Fruit fly (Drosophila melanogaster) whole organism, prepupa: ENCODE results near the gene Hsp70Ba.

Experiments
- Blimp-1 ChIP-seq: fragments of 200-800 bp; sonication (Bioruptor generic); optimal IDR thresholded peaks from 3 replicates; lab custom pipeline; 2017; ENCODE audit warnings: missing biosample characterization, missing genetic modification characterization, mild to moderate bottlenecking, moderate library complexity, missing genetic modification reagents
- CG10631 ChIP-seq: fragments of 200-800 bp; sonication (Bioruptor generic); optimal IDR thresholded peaks from 2 replicates; lab custom pipeline; 2016; ENCODE audit warnings: missing biosample characterization, missing genetic modification characterization
- CG10669 ChIP-seq: fragments of 200-800 bp; sonication (Bioruptor generic); optimal IDR thresholded peaks from 3 replicates; lab custom pipeline; 2018; ENCODE audit warnings: missing biosample characterization, mild to moderate bottlenecking, missing genetic modification characterization, moderate library complexity
- CG11294 ChIP-seq: fragments of 200-800 bp; sonication (Bioruptor generic); IDR thresholded peaks from 2 replicates; pipeline ENCODE4 v1.3.6; 2022; ENCODE audit warnings: missing biosample characterization, missing genetic modification characterization
- CG11902 ChIP-seq: fragments of 200-800 bp; sonication (Bioruptor generic); optimal IDR thresholded peaks from 3 replicates; lab custom pipeline; 2016; ENCODE audit warnings: missing biosample characterization, missing genetic modification characterization
- CG15336 ChIP-seq: fragments of 200-800 bp; sonication (Bioruptor generic); IDR thresholded peaks from 2 replicates; pipeline ENCODE4 v1.3.6; 2022; ENCODE audit warnings: missing biosample characterization, missing genetic modification characterization
- CG1621 ChIP-seq: fragments of 200-800 bp; sonication (Bioruptor generic); optimal IDR thresholded peaks from 3 replicates; lab custom pipeline; 2018; ENCODE audit warnings: missing biosample characterization, mild to moderate bottlenecking, missing genetic modification characterization
- CG16779 ChIP-seq: fragments of 200-800 bp; sonication (Bioruptor generic); optimal IDR thresholded peaks from 3 replicates; lab custom pipeline; 2017; ENCODE audit warnings: missing biosample characterization, mild to moderate bottlenecking, missing genetic modification characterization
- CG3032 ChIP-seq: fragments of 200-800 bp; optimal IDR thresholded peaks from 2 replicates; lab custom pipeline; 2019; ENCODE audit warnings: missing biosample characterization, mild to moderate bottlenecking, missing genetic modification characterization, moderate library complexity
- CG31627 ChIP-seq: fragments of 200-800 bp; sonication (Bioruptor generic); optimal IDR thresholded peaks from 3 replicates; lab custom pipeline; 2016; ENCODE audit warnings: missing biosample characterization, missing genetic modification characterization
- CG34406 ChIP-seq: fragments of 200-800 bp; sonication (Bioruptor generic); optimal IDR thresholded peaks from 3 replicates; lab custom pipeline; 2016; ENCODE audit warnings: missing biosample characterization, missing genetic modification characterization
- CG3919 ChIP-seq: fragments of 200-800 bp; sonication (Bioruptor generic); optimal IDR thresholded peaks from 3 replicates; lab custom pipeline; 2016; ENCODE audit warnings: missing biosample characterization, missing genetic modification characterization
- CG4318 ChIP-seq: fragments of 200-800 bp; sonication (Bioruptor generic); optimal IDR thresholded peaks from 3 replicates; lab custom pipeline; 2017; ENCODE audit warnings: missing biosample characterization, mild to moderate bottlenecking, missing genetic modification characterization
- CG6163 ChIP-seq: fragments of 200-800 bp; sonication (Bioruptor generic); IDR thresholded peaks from 3 replicates; pipeline ENCODE4 v1.3.6; 2022; ENCODE audit warnings: missing biosample characterization, missing genetic modification characterization
- CG6276 ChIP-seq: fragments of 200-800 bp; sonication (Bioruptor generic); optimal IDR thresholded peaks from 2 replicates; lab custom pipeline; 2017; ENCODE audit warnings: missing biosample characterization, mild to moderate bottlenecking, missing genetic modification characterization
- CG6808 ChIP-seq: fragments of 200-800 bp; sonication (Bioruptor generic); optimal IDR thresholded peaks from 3 replicates; lab custom pipeline; 2017; ENCODE audit warnings: missing biosample characterization, missing genetic modification characterization, mild to moderate bottlenecking, moderate library complexity, missing genetic modification reagents
- CG6854 ChIP-seq: fragments of 200-800 bp; sonication (Bioruptor generic); optimal IDR thresholded peaks from 2 replicates; lab custom pipeline; 2017; ENCODE audit warnings: missing biosample characterization, mild to moderate bottlenecking, missing genetic modification characterization
- CG7368 ChIP-seq: fragments of 200-800 bp; sonication (Bioruptor generic); optimal IDR thresholded peaks from 3 replicates; lab custom pipeline; 2016; ENCODE audit warnings: missing biosample characterization, missing genetic modification characterization
- CG8319 ChIP-seq: fragments of 200-800 bp; sonication (Bioruptor generic); optimal IDR thresholded peaks from 3 replicates; lab custom pipeline; 2016; ENCODE audit warnings: missing biosample characterization, missing genetic modification characterization
- CG8632 ChIP-seq: fragments of 200-800 bp; sonication (Bioruptor generic); optimal IDR thresholded peaks from 3 replicates; lab custom pipeline; 2016; ENCODE audit warnings: missing biosample characterization, missing genetic modification characterization
- Eip78C ChIP-seq: fragments of 200-800 bp; sonication (Bioruptor generic); peaks from one replicate; lab custom pipeline; 2016; ENCODE audit warnings: missing biosample characterization, missing genetic modification characterization
- Eip93F ChIP-seq: fragments of 200-800 bp; sonication (Bioruptor generic); optimal IDR thresholded peaks from 2 replicates; lab custom pipeline; 2016; ENCODE audit warnings: missing biosample characterization, mild to moderate bottlenecking, missing genetic modification characterization
- Ets21C ChIP-seq: fragments of 200-800 bp; sonication (Bioruptor generic); optimal IDR thresholded peaks from 3 replicates; lab custom pipeline; 2016; ENCODE audit warnings: missing biosample characterization, missing genetic modification characterization
- Ets96B ChIP-seq: fragments of 200-800 bp; optimal IDR thresholded peaks from 2 replicates; lab custom pipeline; 2019; ENCODE audit warnings: missing biosample characterization, mild to moderate bottlenecking, missing genetic modification characterization, moderate library complexity
- Hr38 ChIP-seq: sonication (Bioruptor generic); optimal IDR thresholded peaks from 2 replicates; lab custom pipeline; 2016; ENCODE audit warnings: missing biosample characterization, missing genetic modification characterization
- Hr39 ChIP-seq: fragments of 200-800 bp; sonication (Bioruptor generic); optimal IDR thresholded peaks from 2 replicates; lab custom pipeline; 2016; ENCODE audit warnings: missing biosample characterization, missing genetic modification characterization
- Lpt ChIP-seq: fragments of 200-800 bp; sonication (Bioruptor generic); optimal IDR thresholded peaks from 3 replicates; lab custom pipeline; 2016; ENCODE audit warnings: missing biosample characterization, missing genetic modification characterization
- Met ChIP-seq: fragments of 200-800 bp; sonication (Bioruptor generic); optimal IDR thresholded peaks from 3 replicates; lab custom pipeline; 2016; ENCODE audit warnings: missing biosample characterization, missing genetic modification characterization
- OdsH ChIP-seq: fragments of 200-800 bp; sonication (Bioruptor generic); optimal IDR thresholded peaks from 3 replicates; lab custom pipeline; 2016; ENCODE audit warnings: missing biosample characterization, missing genetic modification characterization
- Smox ChIP-seq: fragments of 200-800 bp; sonication (Bioruptor generic); optimal IDR thresholded peaks from 3 replicates; lab custom pipeline; 2016; ENCODE audit warnings: missing biosample characterization, missing genetic modification characterization
- Sox102F ChIP-seq: fragments of 200-800 bp; sonication (Bioruptor generic); optimal IDR thresholded peaks from 2 replicates; lab custom pipeline; 2016; ENCODE audit warnings: missing biosample characterization, mild to moderate bottlenecking, missing genetic modification characterization
- Sox14 ChIP-seq: fragments of 200-800 bp; sonication (Bioruptor generic); optimal IDR thresholded peaks from 3 replicates; lab custom pipeline; 2016; ENCODE audit warnings: missing biosample characterization, missing genetic modification characterization
- Sox15 ChIP-seq: fragments of 200-800 bp; sonication (Bioruptor generic); optimal IDR thresholded peaks from 3 replicates; lab custom pipeline; 2016; ENCODE audit warnings: missing biosample characterization, missing genetic modification characterization
- achi ChIP-seq: fragments of 200-800 bp; sonication (Bioruptor generic); optimal IDR thresholded peaks from 3 replicates; lab custom pipeline; 2016; ENCODE audit warnings: missing biosample characterization, missing genetic modification characterization
- acj6 ChIP-seq: fragments of 200-800 bp; sonication (Bioruptor generic); optimal IDR thresholded peaks from 3 replicates; lab custom pipeline; 2016; ENCODE audit warnings: missing biosample characterization, missing genetic modification characterization
- dac ChIP-seq: fragments of 200-800 bp; sonication (Bioruptor generic); optimal IDR thresholded peaks from 2 replicates; lab custom pipeline; 2017; ENCODE audit warnings: missing biosample characterization, mild to moderate bottlenecking, missing genetic modification characterization
- dsx ChIP-seq: fragments of 200-800 bp; optimal IDR thresholded peaks from 3 replicates; lab custom pipeline; 2019; ENCODE audit warnings: missing biosample characterization, mild to moderate bottlenecking, missing genetic modification characterization, moderate library complexity; ENCODE audit not compliant: poor library complexity, severe bottlenecking
- esn ChIP-seq: fragments of 200-800 bp; sonication (Bioruptor generic); optimal IDR thresholded peaks from 2 replicates; lab custom pipeline; 2016; ENCODE audit warnings: missing biosample characterization, mild to moderate bottlenecking, missing genetic modification characterization, moderate library complexity
- fkh ChIP-seq: fragments of 200-800 bp; sonication (Bioruptor generic); optimal IDR thresholded peaks from 3 replicates; lab custom pipeline; 2017; ENCODE audit warnings: missing biosample characterization, mild to moderate bottlenecking, missing genetic modification characterization, moderate library complexity
- pdm3 ChIP-seq: fragments of 200-800 bp; sonication (Bioruptor generic); optimal IDR thresholded peaks from 3 replicates; lab custom pipeline; 2016; ENCODE audit warnings: missing biosample characterization, missing genetic modification characterization
- spab ChIP-seq: fragments of 200-800 bp; sonication (Bioruptor generic); optimal IDR thresholded peaks from 2 replicates; lab custom pipeline; 2017; ENCODE audit warnings: missing biosample characterization, mild to moderate bottlenecking, missing genetic modification characterization, missing genetic modification reagents
- ss ChIP-seq, 2 experiments: fragments of 200-800 bp; sonication (Bioruptor generic); optimal IDR thresholded peaks; 2 replicates in 1 of 2; 3 replicates in 1 of 2; lab custom pipeline; 2017 to 2018; ENCODE audit warnings: mild to moderate bottlenecking in 2 of 2, missing biosample characterization in 2 of 2, missing genetic modification characterization in 2 of 2, moderate library complexity in 1 of 2
- svp ChIP-seq: fragments of 200-800 bp; sonication (Bioruptor generic); peaks from one replicate; lab custom pipeline; 2016; ENCODE audit warnings: missing biosample characterization, missing genetic modification characterization
- topi ChIP-seq: fragments of 200-800 bp; sonication (Bioruptor generic); optimal IDR thresholded peaks from 3 replicates; lab custom pipeline; 2016; ENCODE audit warnings: missing biosample characterization, missing genetic modification characterization
- vri ChIP-seq: fragments of 200-800 bp; sonication (Bioruptor generic); optimal IDR thresholded peaks from 3 replicates; lab custom pipeline; 2016; ENCODE audit warnings: missing biosample characterization, mild to moderate bottlenecking, missing genetic modification characterization

Hsp70Ba gene

DNA sequence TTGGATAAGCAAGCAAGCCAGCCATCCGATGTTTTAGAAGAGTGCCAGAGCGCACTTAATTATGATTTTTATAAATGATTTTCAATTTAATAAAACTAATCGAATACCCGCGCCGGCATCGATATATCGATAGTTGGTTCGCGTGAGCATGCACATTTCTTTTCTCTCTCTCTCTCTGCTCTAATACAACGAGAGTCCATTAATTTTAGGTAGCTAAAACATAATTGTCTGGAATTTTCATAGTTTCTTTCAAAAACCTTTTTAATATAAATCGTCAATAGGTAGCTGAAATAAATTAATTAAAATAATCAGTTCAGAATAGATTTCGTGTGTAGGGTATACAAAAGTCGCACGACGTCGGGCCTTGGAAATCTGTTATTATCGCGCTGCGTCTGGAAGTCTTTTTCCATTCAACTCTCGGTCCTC is 18.7 kb downstream of the Hsp70Ba start, which contains the start of gene CG18549 (continued):
- TF ChIP-seq Hr38 (peak; percentile 97), Lpt (peak; percentile 100), vri (GFP tag; lab: Kevin White, UChicago) (peak; percentile 100), spab (GFP tag; lab: Kevin White, UChicago) (peak; percentile 100), CG10631 (GFP tag; lab: Kevin White, UChicago) (peak; percentile 100), CG31627 (GFP tag; lab: Kevin White, UChicago) (peak; percentile 100), Smox (GFP tag; lab: Kevin White, UChicago) (peak; percentile 100), Eip78C (GFP tag; lab: Kevin White, UChicago) (peak; percentile 100), pdm3 (GFP tag; lab: Kevin White, UChicago) (peak; percentile 100), CG8319 (GFP tag; lab: Kevin White, UChicago) (peak; percentile 99), CG10669 (GFP tag; lab: Kevin White, UChicago) (peak; percentile 100), Hr39 (GFP tag; lab: Kevin White, UChicago) (peak; percentile 100), ss (GFP tag; optimal IDR thresholded peaks at IDR 0.05; lab: Kevin White, UChicago) (peak; percentile 100), esn (GFP tag; lab: Kevin White, UChicago) (peak; percentile 100), CG34406 (GFP tag; lab: Kevin White, UChicago) (peak; percentile 100), dac (peak; percentile 100), acj6 (peak; percentile 100), CG3032 (peak; percentile 100), dsx (GFP tag; lab: Kevin White, UChicago) (peak; percentile 100), Ets96B (tag; lab: Kevin White, UChicago) (peak; percentile 100), achi (GFP tag; lab: Kevin White, UChicago) (peak; percentile 99), CG1621 (tag; lab: Kevin White, UChicago) (peak; percentile 100), CG3919 (GFP tag; lab: Kevin White, UChicago) (peak; percentile 100), CG6854 (GFP tag; lab: Kevin White, UChicago) (peak; percentile 100), Sox102F (GFP tag; lab: Kevin White, UChicago) (peak; percentile 100), Eip93F (GFP tag; lab: Kevin White, UChicago) (peak; percentile 100), CG8632 (GFP tag; lab: Kevin White, UChicago) (peak; percentile 100), CG6163 (GFP tag; lab: Robert Waterston, UW) (peak; percentile 100), fkh (peak; percentile 94), CG11902 (GFP tag; lab: Kevin White, UChicago) (peak; percentile 99), OdsH (GFP tag; lab: Kevin White, UChicago) (peak; percentile 100), Ets21C (peak; percentile 99), svp (GFP tag; lab: Kevin White, UChicago) (peak; percentile 100)

DNA sequence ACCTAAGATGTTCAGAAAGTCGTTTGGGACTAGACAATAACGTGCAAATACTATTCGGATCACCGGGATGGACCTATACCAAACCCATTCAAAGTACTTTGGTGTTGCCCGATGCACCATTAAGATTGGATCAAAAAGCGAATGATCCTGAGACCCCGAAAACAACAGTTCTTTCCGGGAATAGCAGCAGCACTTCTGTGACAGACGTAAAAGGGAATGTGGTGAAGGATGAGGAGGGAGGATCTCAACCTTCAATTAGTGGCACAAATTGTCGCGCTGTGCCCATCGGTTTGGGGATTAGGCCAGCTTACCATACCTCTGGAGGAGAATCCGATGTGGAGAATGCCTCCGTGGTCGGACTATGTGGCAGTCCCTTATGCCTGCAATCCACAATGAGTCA is 19.2 kb downstream of the Hsp70Ba start:
- TF ChIP-seq CG6808 (GFP tag; lab: Kevin White, UChicago) = no peak
- no peak for TF ChIP-seq CG6276 (GFP tag; lab: Kevin White, UChicago)
- TF ChIP-seq Hr39 (GFP tag; lab: Kevin White, UChicago) = no peak
- TF ChIP-seq Eip78C (GFP tag; lab: Kevin White, UChicago) = no peak
- no peak for TF ChIP-seq achi (GFP tag; lab: Kevin White, UChicago)
- TF ChIP-seq CG15336 (GFP tag; lab: Robert Waterston, UW) = no peak
- TF ChIP-seq CG16779 = no peak
- TF ChIP-seq topi = no peak
- no peak for TF ChIP-seq CG7368
- TF ChIP-seq fkh = no peak
- TF ChIP-seq, all 60 proteins: peak for 0

DNA sequence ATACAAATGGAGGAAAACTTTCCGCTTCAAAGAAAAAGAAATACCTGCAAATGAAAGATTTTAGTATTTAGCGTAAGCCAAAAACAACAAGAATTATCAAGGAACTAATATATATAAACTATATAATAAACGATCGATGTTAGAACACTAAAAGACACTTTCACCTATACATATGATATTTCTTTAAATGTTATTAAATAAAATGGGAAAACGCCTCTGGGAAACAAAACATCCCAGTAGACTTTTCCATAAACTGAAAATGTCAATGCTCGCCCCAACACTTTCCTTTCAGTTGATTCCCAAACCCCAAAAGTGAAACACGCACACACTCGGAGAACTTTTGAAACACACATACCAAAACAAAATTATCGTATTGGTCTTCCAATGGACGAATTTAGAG is 20.2 kb downstream of the Hsp70Ba start, which contains the start of gene vrs:
Gene vrs, plus strand, starts transcription at position 301 of the 400 bp plus-strand sequence.
- TF ChIP-seq fkh = no peak
- TF ChIP-seq Met (GFP tag; lab: Kevin White, UChicago) = no peak
- no peak for TF ChIP-seq Eip78C (GFP tag; lab: Kevin White, UChicago)
- TF ChIP-seq Blimp-1 (GFP tag; lab: Kevin White, UChicago) = no peak
- no peak for TF ChIP-seq CG4318 (GFP tag; lab: Kevin White, UChicago)
- no peak for TF ChIP-seq CG16779
- no peak for TF ChIP-seq Sox15 (GFP tag; lab: Kevin White, UChicago)
- no peak for TF ChIP-seq CG8319 (GFP tag; lab: Kevin White, UChicago)
- no peak for TF ChIP-seq achi (GFP tag; lab: Kevin White, UChicago)
- no peak for TF ChIP-seq Sox14 (GFP tag; lab: Kevin White, UChicago)
- TF ChIP-seq CG11294 (GFP tag; lab: Robert Waterston, UW) = no peak
- TF ChIP-seq CG6276 (GFP tag; lab: Kevin White, UChicago) = no peak
- TF ChIP-seq OdsH (GFP tag; lab: Kevin White, UChicago) = no peak
- TF ChIP-seq Lpt = no peak
